Worm (Caenorhabditis elegans) whole organism, L3 larva: ENCODE measurements around the gene M01F1.8.

Experiments used
- R02D3.7 ChIP-seq: fragments of 150-350 bp; optimal IDR thresholded peaks from 2 replicates; lab custom pipeline; 2014; ENCODE audit warnings: missing biosample characterization, missing genetic modification characterization
- ZK546.5 ChIP-seq: sonication (generic microtip); optimal IDR thresholded peaks from 2 replicates; lab custom pipeline; 2017; ENCODE audit warnings: missing biosample characterization, missing genetic modification characterization
- ama-1 ChIP-seq: fragments of 150-350 bp; optimal IDR thresholded peaks from 2 replicates; lab custom pipeline; 2018
- ceh-16 ChIP-seq: sonication (generic microtip); optimal IDR thresholded peaks from 2 replicates; lab custom pipeline; 2017; ENCODE audit warnings: missing biosample characterization, missing genetic modification characterization
- ceh-28 ChIP-seq: fragments of 150-350 bp; optimal IDR thresholded peaks from 2 replicates; lab custom pipeline; 2014; ENCODE audit warnings: missing biosample characterization, missing genetic modification reagents, missing genetic modification characterization
- daf-12 ChIP-seq: fragments of 150-350 bp; optimal IDR thresholded peaks from 2 replicates; lab custom pipeline; 2014; ENCODE audit warnings: missing biosample characterization, missing genetic modification reagents, missing genetic modification characterization
- egl-27 ChIP-seq: sonication (generic microtip); optimal IDR thresholded peaks from 4 replicates; lab custom pipeline; 2017; ENCODE audit warnings: missing biosample characterization, missing genetic modification reagents, missing genetic modification characterization
- elt-1 ChIP-seq: fragments of 150-350 bp; optimal IDR thresholded peaks from 2 replicates; lab custom pipeline; 2014; ENCODE audit warnings: missing biosample characterization, missing genetic modification characterization
- elt-2 ChIP-seq: sonication (generic microtip); optimal IDR thresholded peaks from 2 replicates; lab custom pipeline; 2016; ENCODE audit warnings: missing genetic modification reagents, mild to moderate bottlenecking, missing genetic modification characterization, missing compliant biosample characterization
- elt-3 ChIP-seq, 3 experiments: fragments of 150-350 bp in 1 of 3; sonication (generic microtip) in 2 of 3; optimal IDR thresholded peaks; 2 replicates in 2 of 3; 4 replicates in 1 of 3; lab custom pipeline; 2014 to 2017; ENCODE audit warnings: missing biosample characterization in 3 of 3, missing genetic modification characterization in 3 of 3
- eor-1 ChIP-seq, 2 experiments: fragments of 150-350 bp; optimal IDR thresholded peaks; 2 replicates each; lab custom pipeline; 2014 to 2018; ENCODE audit warnings: missing biosample characterization in 2 of 2, missing genetic modification characterization in 2 of 2
- fkh-10 ChIP-seq: sonication (generic microtip); optimal IDR thresholded peaks from 2 replicates; lab custom pipeline; 2017; ENCODE audit warnings: missing biosample characterization, missing genetic modification reagents, missing genetic modification characterization
- hmg-11 ChIP-seq: sonication (generic microtip); optimal IDR thresholded peaks from 2 replicates; lab custom pipeline; 2016; ENCODE audit warnings: missing genetic modification characterization, missing compliant biosample characterization
- jun-1 ChIP-seq: fragments of 150-350 bp; optimal IDR thresholded peaks from 2 replicates; lab custom pipeline; 2014; ENCODE audit warnings: missing biosample characterization, missing genetic modification reagents, missing genetic modification characterization
- lin-15B ChIP-seq: fragments of 150-350 bp; optimal IDR thresholded peaks from 2 replicates; lab custom pipeline; 2014; ENCODE audit warnings: missing biosample characterization, missing genetic modification characterization
- lin-39 ChIP-seq: fragments of 150-350 bp; optimal IDR thresholded peaks from 2 replicates; lab custom pipeline; 2018; ENCODE audit warnings: missing biosample characterization, missing genetic modification reagents, missing genetic modification characterization
- lsy-12 ChIP-seq: sonication (generic microtip); optimal IDR thresholded peaks from 2 replicates; lab custom pipeline; 2016; ENCODE audit warnings: mild to moderate bottlenecking, missing genetic modification characterization, missing compliant biosample characterization
- mdl-1 ChIP-seq: fragments of 150-350 bp; optimal IDR thresholded peaks from 2 replicates; lab custom pipeline; 2014; ENCODE audit warnings: missing biosample characterization, missing genetic modification characterization
- nfya-1 ChIP-seq: sonication (generic microtip); optimal IDR thresholded peaks from 2 replicates; lab custom pipeline; 2017; ENCODE audit warnings: missing genetic modification characterization, mild to moderate bottlenecking, missing compliant biosample characterization, antibody characterized with exemption, moderate library complexity; ENCODE audit not compliant: insufficient read depth
- nhr-11 ChIP-seq: fragments of 150-350 bp; optimal IDR thresholded peaks from 2 replicates; lab custom pipeline; 2014; ENCODE audit warnings: missing biosample characterization, missing genetic modification characterization
- nhr-12 ChIP-seq: fragments of 150-350 bp; optimal IDR thresholded peaks from 2 replicates; lab custom pipeline; 2014; ENCODE audit warnings: missing biosample characterization, missing genetic modification characterization
- nhr-23 ChIP-seq: fragments of 150-350 bp; optimal IDR thresholded peaks from 2 replicates; lab custom pipeline; 2014; ENCODE audit warnings: missing biosample characterization, missing genetic modification reagents, missing genetic modification characterization
- nhr-25 ChIP-seq: sonication (generic microtip); optimal IDR thresholded peaks from 2 replicates; lab custom pipeline; 2017; ENCODE audit warnings: missing biosample characterization, missing genetic modification characterization
- nhr-28 ChIP-seq: fragments of 150-350 bp; optimal IDR thresholded peaks from 2 replicates; lab custom pipeline; 2014; ENCODE audit warnings: missing biosample characterization, missing genetic modification characterization
- nhr-43 ChIP-seq: sonication (generic microtip); optimal IDR thresholded peaks from 2 replicates; lab custom pipeline; 2016; ENCODE audit warnings: mild to moderate bottlenecking, missing genetic modification characterization, missing compliant biosample characterization; ENCODE audit not compliant: poor library complexity, severe bottlenecking
- nhr-67 ChIP-seq: fragments of 150-350 bp; optimal IDR thresholded peaks from 2 replicates; lab custom pipeline; 2014; ENCODE audit warnings: missing biosample characterization, missing genetic modification characterization
- nhr-77 ChIP-seq: fragments of 150-350 bp; optimal IDR thresholded peaks from 2 replicates; lab custom pipeline; 2014; ENCODE audit warnings: missing biosample characterization, missing genetic modification characterization
- pha-4 ChIP-seq: fragments of 150-350 bp; optimal IDR thresholded peaks from 2 replicates; lab custom pipeline; 2014; ENCODE audit warnings: missing biosample characterization, missing genetic modification reagents, missing genetic modification characterization
- pqm-1 ChIP-seq: fragments of 150-350 bp; optimal IDR thresholded peaks from 2 replicates; lab custom pipeline; 2017; ENCODE audit warnings: missing biosample characterization, missing genetic modification characterization, inconsistent platforms
- sea-2 ChIP-seq: fragments of 150-350 bp; sonication (generic microtip); optimal IDR thresholded peaks from 4 replicates; lab custom pipeline; 2014; ENCODE audit warnings: missing biosample characterization, missing genetic modification reagents, missing genetic modification characterization
- snpc-4 ChIP-seq: fragments of 150-350 bp; optimal IDR thresholded peaks from 2 replicates; lab custom pipeline; 2014; ENCODE audit warnings: missing biosample characterization, missing genetic modification characterization
- unc-39 ChIP-seq: sonication (generic microtip); optimal IDR thresholded peaks from 4 replicates; lab custom pipeline; 2017; ENCODE audit warnings: missing biosample characterization, missing genetic modification characterization
- unc-62 ChIP-seq: fragments of 150-350 bp; sonication (generic microtip); optimal IDR thresholded peaks from 4 replicates; lab custom pipeline; 2014; ENCODE audit warnings: missing biosample characterization, missing genetic modification reagents, missing genetic modification characterization
- zag-1 ChIP-seq: fragments of 150-350 bp; optimal IDR thresholded peaks from 2 replicates; lab custom pipeline; 2014; ENCODE audit warnings: missing biosample characterization, missing genetic modification characterization

M01F1.8 gene

DNA sequence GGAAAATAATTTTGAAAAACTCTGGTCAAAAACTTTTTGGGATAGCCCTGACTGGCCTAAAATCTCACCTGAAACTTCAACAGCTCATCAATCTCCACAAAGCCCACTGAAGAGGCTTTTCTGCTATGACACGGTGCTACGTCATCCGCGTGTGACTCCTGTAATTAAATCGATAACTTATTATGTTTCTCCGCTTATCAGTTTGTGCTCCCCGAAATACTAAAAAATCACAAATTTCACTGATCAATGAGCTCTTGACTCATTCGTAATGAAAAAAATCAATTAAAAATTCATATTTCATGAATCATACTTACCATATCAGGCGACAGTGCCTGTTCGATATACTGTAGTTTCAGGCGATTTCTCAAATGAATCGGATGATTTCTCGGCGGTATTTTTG lies 27.3 kb downstream of the M01F1.8 start:
- TF ChIP-seq unc-62 (GFP tag; lab: Kevin White, UChicago) (no peak), pqm-1 (tag; lab: Kevin White, UChicago) (peak; percentile 68), elt-2 (tag; lab: Kevin White, UChicago) (peak; percentile 38), nhr-77 (tag; lab: Kevin White, UChicago) (no peak), nhr-67 (no peak), ZK546.5 (tag; lab: Kevin White, UChicago) (no peak), eor-1 (tag; optimal IDR thresholded peaks at IDR 0.05; lab: Kevin White, UChicago) (no peak)

DNA sequence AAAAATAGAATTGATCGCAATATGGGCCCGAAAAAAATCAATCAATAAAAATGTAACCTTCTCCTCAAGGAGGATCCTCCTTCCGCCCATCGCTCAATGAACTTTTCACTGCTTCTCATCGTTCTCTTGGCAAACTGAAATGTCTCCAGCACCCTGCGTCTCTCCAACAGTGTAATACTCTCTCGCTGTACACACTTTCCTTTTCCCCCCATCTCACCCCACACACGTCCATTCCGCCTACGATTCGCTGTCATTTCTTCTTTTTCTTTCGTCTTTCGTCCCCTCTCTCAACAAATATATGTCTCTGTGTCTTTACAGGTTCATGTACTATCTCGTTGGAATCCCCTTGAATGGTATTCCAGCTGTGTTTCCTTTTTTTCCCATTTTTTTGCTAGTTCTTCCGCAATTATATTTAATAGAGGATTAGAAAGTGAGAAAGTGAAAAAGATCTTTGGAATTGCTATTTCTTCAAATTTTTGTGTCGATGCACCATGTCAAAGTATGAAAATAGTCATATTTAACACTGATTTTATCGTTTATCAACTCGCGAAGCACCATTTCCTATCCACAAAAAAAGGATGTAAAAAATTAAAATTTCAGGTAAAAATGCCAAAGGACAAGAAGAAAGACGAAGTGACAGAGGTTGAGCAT lies 30.8 kb downstream of the M01F1.8 start, which contains the start of gene rsu-1:
Gene rsu-1, plus strand, starts transcription at position 601 of the 651 bp plus-strand sequence.
- TF ChIP-seq nhr-11 (tag; lab: Kevin White, UChicago) (no peak), nhr-25 (tag; lab: Kevin White, UChicago) (peak; percentile 83), mdl-1 (no peak), pqm-1 (tag; lab: Kevin White, UChicago) (peak; percentile 48), hmg-11 (tag; lab: Kevin White, UChicago) (peak; percentile 81), lin-39 (tag; lab: Kevin White, UChicago) (peak; percentile 50), pha-4 (peak; percentile 45), lin-15B (peak; percentile 48), elt-2 (tag; lab: Kevin White, UChicago) (peak; percentile 31), fkh-10 (GFP tag; lab: Kevin White, UChicago) (no peak), ceh-28 (tag; lab: Kevin White, UChicago) (peak; percentile 50), nfya-1 (peak; percentile 68), nhr-23 (tag; lab: Kevin White, UChicago) (peak; percentile 44), nhr-28 (tag; lab: Kevin White, UChicago) (no peak), nhr-67 (no peak), eor-1 (tag; optimal IDR thresholded peaks at IDR 0.05; lab: Kevin White, UChicago) (no peak)

DNA sequence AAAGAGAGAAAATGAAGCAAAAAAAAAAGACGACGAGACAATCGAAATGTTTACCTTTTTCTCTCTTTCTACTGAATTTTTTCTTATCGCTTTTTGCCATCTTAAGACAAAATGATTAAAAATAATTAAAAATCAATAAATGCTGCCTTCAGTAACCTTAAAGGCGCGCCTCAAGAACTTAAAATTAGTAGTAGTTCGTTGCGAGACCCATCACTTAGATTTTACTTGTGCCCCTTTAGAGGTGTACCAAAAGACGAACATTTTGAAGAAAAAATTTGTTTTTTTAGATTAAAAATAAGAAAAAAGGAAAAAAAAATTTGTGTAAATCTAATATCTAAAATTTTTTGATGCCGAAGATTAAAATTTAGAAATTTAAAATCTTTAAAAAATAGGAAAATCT lies 31.4 kb downstream of the M01F1.8 start:
- no peak for TF ChIP-seq R02D3.7 (tag; lab: Kevin White, UChicago)
- peak; percentile 5 for TF ChIP-seq elt-2 (tag; lab: Kevin White, UChicago)
- no peak for TF ChIP-seq elt-1 (tag; lab: Kevin White, UChicago)
- no peak for TF ChIP-seq daf-12 (tag; lab: Kevin White, UChicago)
- TF ChIP-seq ama-1 (lab: Kevin White, UChicago): no peak
- no peak for TF ChIP-seq nhr-28 (tag; lab: Kevin White, UChicago)
- TF ChIP-seq lsy-12: no peak

DNA sequence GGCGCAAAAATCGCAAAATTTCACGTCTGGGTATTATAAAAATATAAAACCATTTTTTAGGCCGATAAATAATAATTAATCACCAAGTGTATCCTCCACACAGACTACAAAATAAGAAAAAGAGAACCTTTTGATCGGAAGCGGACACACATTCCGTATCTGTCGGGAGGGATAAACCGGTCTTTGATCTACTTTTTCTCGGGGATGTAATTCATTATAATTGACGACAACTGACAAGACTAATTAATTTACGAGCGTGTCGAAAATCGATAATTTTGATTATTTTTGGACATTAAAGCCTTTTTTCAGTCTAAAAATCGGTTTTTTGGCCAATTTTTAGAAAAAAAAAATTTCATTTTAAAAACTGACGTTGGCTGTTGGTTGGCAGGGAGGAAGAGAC lies 31.9 kb downstream of the M01F1.8 start:
- TF ChIP-seq nfya-1 (no peak), pha-4 (no peak), nhr-77 (tag; lab: Kevin White, UChicago) (no peak), hmg-11 (tag; lab: Kevin White, UChicago) (no peak), snpc-4 (tag; lab: Kevin White, UChicago) (no peak), eor-1 (tag; optimal IDR thresholded peaks at IDR 0.05; lab: Kevin White, UChicago) (no peak), unc-39 (no peak), lin-15B (no peak), jun-1 (tag; lab: Kevin White, UChicago) (no peak), nhr-23 (tag; lab: Kevin White, UChicago) (peak; percentile 58), zag-1 (tag; lab: Kevin White, UChicago) (no peak), nhr-28 (tag; lab: Kevin White, UChicago) (no peak), ceh-28 (tag; lab: Kevin White, UChicago) (peak; percentile 14)

DNA sequence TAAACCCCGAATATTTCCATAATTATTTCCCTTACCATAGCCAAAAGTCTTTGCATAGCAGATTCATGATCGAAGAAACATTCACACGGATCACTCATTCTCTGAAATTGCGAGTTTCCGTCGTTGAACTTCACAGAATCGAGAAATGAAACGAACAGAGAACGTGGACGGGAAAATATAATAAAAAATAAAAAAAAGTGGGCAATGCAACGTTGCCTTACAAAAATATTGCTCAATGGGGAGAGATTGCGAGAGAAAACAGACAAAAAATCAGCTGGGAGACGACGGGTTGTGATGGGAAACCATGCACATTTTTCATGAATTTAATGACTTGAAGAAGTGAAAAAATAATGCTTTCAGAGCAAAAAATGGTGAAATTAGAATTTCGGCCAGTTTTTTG lies 32.7 kb downstream of the M01F1.8 start, which contains the start of gene smim-14:
Gene smim-14, minus strand, starts transcription at position 101 of the 400 bp plus-strand sequence.
- peak; percentile 9 for TF ChIP-seq hmg-11 (tag; lab: Kevin White, UChicago)
- TF ChIP-seq ama-1 (lab: Kevin White, UChicago): peak; percentile 2
- no peak for TF ChIP-seq nhr-12 (tag; lab: Kevin White, UChicago)

DNA sequence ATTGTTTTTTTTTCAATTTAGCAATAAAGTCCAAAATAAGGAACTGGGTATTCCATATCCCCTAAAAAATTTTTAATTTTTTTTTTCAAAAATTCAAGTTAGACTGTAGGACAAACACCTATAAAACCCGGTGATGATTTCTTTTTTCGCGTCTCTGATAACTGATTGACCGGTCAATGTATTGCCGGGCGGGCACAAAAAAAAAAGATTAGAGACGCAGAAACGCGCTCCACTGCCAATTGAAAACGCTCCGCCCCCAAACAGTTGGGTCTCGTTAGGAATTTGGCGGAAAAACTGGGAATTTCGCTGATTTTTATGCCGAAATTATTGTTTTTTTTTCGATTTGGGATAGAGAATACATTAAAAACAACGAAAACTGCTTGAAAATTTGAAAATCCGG lies 34.0 kb downstream of the M01F1.8 start:
- no peak for TF ChIP-seq egl-27 (tag; lab: Kevin White, UChicago)
- TF ChIP-seq ZK546.5 (tag; lab: Kevin White, UChicago): no peak
- no peak for TF ChIP-seq hmg-11 (tag; lab: Kevin White, UChicago)
- TF ChIP-seq nhr-67: no peak
- TF ChIP-seq elt-2 (tag; lab: Kevin White, UChicago): peak; percentile 52
- TF ChIP-seq nhr-43: no peak
- no peak for TF ChIP-seq sea-2 (GFP tag; lab: Kevin White, UChicago)
- TF ChIP-seq nhr-11 (tag; lab: Kevin White, UChicago): no peak
- TF ChIP-seq ceh-16 (tag; lab: Kevin White, UChicago): no peak
- TF ChIP-seq lin-15B: peak; percentile 7
- no peak for TF ChIP-seq elt-3 (tag; optimal IDR thresholded peaks at IDR 0.05; lab: Kevin White, UChicago)
- no peak for TF ChIP-seq ama-1 (lab: Kevin White, UChicago)
- TF ChIP-seq daf-12 (tag; lab: Kevin White, UChicago): no peak
- TF ChIP-seq nhr-25 (tag; lab: Kevin White, UChicago): no peak
